Fruit fly (Drosophila melanogaster): Measurements from ENCODE around the gene Sam-S.

Gene Sam-S

DNA sequence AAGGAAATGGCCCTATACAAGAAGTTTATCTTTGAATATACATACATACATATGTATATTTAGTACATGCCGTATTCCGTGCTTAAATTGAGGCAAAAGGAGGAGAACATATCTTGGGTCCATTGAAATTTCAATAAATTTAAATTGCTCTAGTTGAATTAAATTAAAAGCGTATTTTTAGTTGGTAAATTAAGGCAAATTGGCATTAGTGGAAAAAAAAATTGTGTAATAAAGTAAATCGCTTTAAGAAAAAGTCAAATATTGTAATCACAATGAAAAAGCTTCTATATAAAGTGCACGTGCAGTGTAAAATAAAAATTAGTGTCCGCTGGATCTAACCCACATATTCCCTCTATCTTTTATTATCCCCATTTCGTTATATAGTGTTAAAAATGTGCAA is 55.5 kb downstream of the Sam-S start:
- no peak for TF ChIP-seq noc (tag; optimal IDR thresholded peaks at IDR 0.05)

DNA sequence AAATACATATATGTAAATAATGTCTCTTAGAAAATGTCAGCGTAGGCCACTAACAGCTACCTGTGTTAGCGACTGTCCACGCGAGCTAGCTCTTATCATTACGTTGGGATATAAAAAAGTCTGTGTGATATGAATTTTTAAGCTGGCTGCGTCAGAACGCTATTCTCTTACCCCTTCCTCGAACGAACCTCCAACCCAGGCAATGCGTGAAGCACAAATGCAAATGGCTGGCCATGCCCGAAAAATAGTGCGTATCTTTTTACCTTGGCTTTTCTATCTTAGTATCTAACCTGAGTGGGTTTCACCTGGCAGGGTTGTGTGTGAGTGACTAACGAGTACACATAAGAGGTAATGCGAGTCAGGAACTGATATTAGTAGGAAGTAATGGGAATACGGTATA is 56.5 kb downstream of the Sam-S start:
- TF ChIP-seq noc (tag; optimal IDR thresholded peaks at IDR 0.05) = peak; percentile 12
